Fruit fly (Drosophila melanogaster): Measurements from ENCODE around the gene Hibch.
A peak's percentile ranks its signal among the peaks of the same experiment; 100 is the strongest.

The Hibch gene

dm6 chr3R:15346018-15346383 lies 11.0 kb upstream of the Hibch start, which contains the start of the genes Surf4 and CG31301 (continued):
- no peak for TF ChIP-seq hkb (optimal IDR thresholded peaks at IDR 0.05)
- TF ChIP-seq hkb (GFP tag; IDR thresholded peaks at IDR 0.05) = no peak
- TF ChIP-seq oc (tag; optimal IDR thresholded peaks at IDR 0.05) = no peak
- TF ChIP-seq Asciz (GFP tag; optimal IDR thresholded peaks at IDR 0.05) = no peak
- TF ChIP-seq Myb (GFP tag; optimal IDR thresholded peaks at IDR 0.05) = peak; percentile 18
- no peak for TF ChIP-seq sc (optimal IDR thresholded peaks at IDR 0.05)
- TF ChIP-seq sc (GFP tag; optimal IDR thresholded peaks at IDR 0.05) = no peak
- no peak for TF ChIP-seq CG11085 (GFP tag; IDR thresholded peaks at IDR 0.05)
- TF ChIP-seq CG9817 (tag; optimal IDR thresholded peaks at IDR 0.05) = no peak
- TF ChIP-seq CG31224 (GFP tag; IDR thresholded peaks at IDR 0.05) = no peak

dm6 chr3R:15347822-15348221 lies 9.2 kb upstream of the Hibch start, which contains the start of the genes CG42726 and CG42727:
Gene CG42726 (plus strand): TSS chr3R:15348048.
Gene CG42727 (plus strand): TSS chr3R:15348048.
- no peak for TF ChIP-seq CG6854 (GFP tag; optimal IDR thresholded peaks at IDR 0.05)
- no peak for TF ChIP-seq dm (GFP tag; optimal IDR thresholded peaks at IDR 0.05)
- TF ChIP-seq gsb-n (tag; optimal IDR thresholded peaks at IDR 0.05) = no peak
- no peak for TF ChIP-seq Sox102F (GFP tag; optimal IDR thresholded peaks at IDR 0.05)
- no peak for TF ChIP-seq toy (GFP tag; IDR thresholded peaks at IDR 0.05)
- no peak for TF ChIP-seq maf-S (GFP tag; optimal IDR thresholded peaks at IDR 0.05)
- no peak for TF ChIP-seq inv (GFP tag; IDR thresholded peaks at IDR 0.05; ENCODE audit: partially characterized antibody)
- no peak for TF ChIP-seq CG6683 (GFP tag; optimal IDR thresholded peaks at IDR 0.05)
- no peak for TF ChIP-seq kay (GFP tag; optimal IDR thresholded peaks at IDR 0.05)
- TF ChIP-seq CG15479 (GFP tag; optimal IDR thresholded peaks at IDR 0.05) = no peak
- TF ChIP-seq CG4360 (GFP tag; IDR thresholded peaks at IDR 0.05) = no peak
- no peak for TF ChIP-seq CG12744 (GFP tag; optimal IDR thresholded peaks at IDR 0.05)
- TF ChIP-seq cad (GFP tag; optimal IDR thresholded peaks at IDR 0.05) = no peak
- TF ChIP-seq Pdp1 (GFP tag; optimal IDR thresholded peaks at IDR 0.05) = peak in 1 of 2 experiments; percentile 31
- no peak for TF ChIP-seq psq (GFP tag; optimal IDR thresholded peaks at IDR 0.05)
- TF ChIP-seq CG17385 (GFP tag; optimal IDR thresholded peaks at IDR 0.05) = peak; percentile 96
- no peak for TF ChIP-seq CG12071 (GFP tag; optimal IDR thresholded peaks at IDR 0.05)
- TF ChIP-seq Taf1 (GFP tag; IDR thresholded peaks at IDR 0.05) = no peak
- no peak for TF ChIP-seq NC2α (GFP tag; optimal IDR thresholded peaks at IDR 0.05)
- peak; percentile 17 for TF ChIP-seq Hmr (GFP tag; optimal IDR thresholded peaks at IDR 0.05)
- no peak for TF ChIP-seq CG11456 (GFP tag; IDR thresholded peaks at IDR 0.05)
- no peak for TF ChIP-seq CG12219 (GFP tag; optimal IDR thresholded peaks at IDR 0.05)
- TF ChIP-seq Aef1 (GFP tag; IDR thresholded peaks at IDR 0.05) = no peak
- TF ChIP-seq crc (GFP tag; optimal IDR thresholded peaks at IDR 0.05) = no peak
- TF ChIP-seq lilli (GFP tag; optimal IDR thresholded peaks at IDR 0.05) = peak; percentile 51
- peak; percentile 89 for TF ChIP-seq Med (GFP tag)
- no peak for TF ChIP-seq tap (tag; optimal IDR thresholded peaks at IDR 0.05)
- no peak for TF ChIP-seq Antp (GFP tag; optimal IDR thresholded peaks at IDR 0.05)
- TF ChIP-seq br (optimal IDR thresholded peaks at IDR 0.05) = no peak
- TF ChIP-seq CG8478 (optimal IDR thresholded peaks at IDR 0.05) = no peak
- TF ChIP-seq Dll (GFP tag; IDR thresholded peaks at IDR 0.05; ENCODE audit: partially characterized antibody) = no peak
- TF ChIP-seq CG9727 (GFP tag; optimal IDR thresholded peaks at IDR 0.05) = peak; percentile 8
- peak; percentile 14; the same call in 1 of the 3 replicates for TF ChIP-seq tgo (GFP tag; IDR thresholded peaks at IDR 0.05)
- no peak for TF ChIP-seq hth (optimal IDR thresholded peaks at IDR 0.05)
- no peak for TF ChIP-seq repo (GFP tag; optimal IDR thresholded peaks at IDR 0.05)
- TF ChIP-seq CG4424 (GFP tag; optimal IDR thresholded peaks at IDR 0.05) = peak; percentile 26
- TF ChIP-seq CG18476 (GFP tag; optimal IDR thresholded peaks at IDR 0.05) = no peak
- no peak for TF ChIP-seq al (GFP tag; IDR thresholded peaks at IDR 0.05)
- TF ChIP-seq CG12104 (GFP tag; optimal IDR thresholded peaks at IDR 0.05) = no peak
- peak; percentile 37 for TF ChIP-seq Xbp1 (GFP tag; optimal IDR thresholded peaks at IDR 0.05)
- TF ChIP-seq ind (GFP tag; optimal IDR thresholded peaks at IDR 0.05) = peak; percentile 39
- no peak for TF ChIP-seq CG9797 (GFP tag; optimal IDR thresholded peaks at IDR 0.05)
- TF ChIP-seq p53 (GFP tag; optimal IDR thresholded peaks at IDR 0.05) = no peak
